Worm (Caenorhabditis elegans) whole organism, young adult: ENCODE data around the gene nsph-3.2.

Experiments
- F23B12.7 ChIP-seq: sonication (generic microtip); optimal IDR thresholded peaks from 2 replicates; lab custom pipeline; 2017; ENCODE audit warnings: missing genetic modification characterization, mild to moderate bottlenecking, missing compliant biosample characterization, antibody characterized with exemption, moderate library complexity; ENCODE audit not compliant: insufficient read depth
- Y53F4B.3 ChIP-seq: fragments of 200-800 bp; sonication (Bioruptor generic); IDR thresholded peaks from 2 replicates; pipeline ENCODE4 v1.3.6; 2022; ENCODE audit warnings: missing genetic modification reagents, missing genetic modification characterization, missing compliant biosample characterization
- egrh-3 ChIP-seq: fragments of 200-800 bp; sonication (Bioruptor generic); IDR thresholded peaks from 2 replicates; pipeline ENCODE4 v1.3.6; 2022; ENCODE audit warnings: missing genetic modification reagents, missing genetic modification characterization, missing compliant biosample characterization
- snpc-4 ChIP-seq, 5 experiments: fragments of 150-350 bp in 1 of 5; sonication (generic microtip) in 4 of 5; optimal IDR thresholded peaks; 2 replicates each; lab custom pipeline; 2014 to 2018; ENCODE audit warnings: missing genetic modification characterization in 5 of 5, missing biosample characterization in 3 of 5, antibody characterized with exemption in 2 of 5, mild to moderate bottlenecking in 2 of 5, missing compliant biosample characterization in 2 of 5, missing genotype in 2 of 5, moderate library complexity in 2 of 5, missing genetic modification reagents in 1 of 5
- ztf-25 ChIP-seq: fragments of 200-800 bp; sonication (Bioruptor generic); IDR thresholded peaks from 2 replicates; pipeline ENCODE4 v1.3.6; 2022; ENCODE audit warnings: missing genetic modification reagents, missing genetic modification characterization, missing compliant biosample characterization
- ztf-3 ChIP-seq: fragments of 200-800 bp; sonication (Bioruptor generic); optimal IDR thresholded peaks from 2 replicates; lab custom pipeline; 2018; ENCODE audit warnings: mild to moderate bottlenecking, missing genetic modification characterization, missing compliant biosample characterization

DNA sequence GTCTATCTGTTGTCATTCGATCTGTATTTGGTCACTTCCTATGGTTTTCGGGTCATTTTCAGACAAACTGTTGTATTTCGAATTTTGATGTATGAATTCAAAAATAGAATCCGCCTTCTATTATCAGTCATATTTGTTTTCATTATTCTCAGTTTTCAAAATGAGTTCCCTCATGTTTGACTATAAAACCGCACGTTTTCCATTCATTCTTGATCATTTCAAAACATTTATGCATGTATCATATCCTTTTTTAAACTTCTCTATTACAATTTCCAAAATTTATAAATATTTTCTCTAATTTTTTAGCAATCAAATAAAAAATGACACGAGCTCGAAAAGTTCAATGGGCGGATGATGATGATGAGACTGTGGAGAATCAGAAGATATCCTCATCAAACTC is 25.1 kb downstream of the nsph-3.2 start, which contains the start of gene K08F4.12:
- TF ChIP-seq egrh-3 (GFP tag; lab: Robert Waterston, UW): no peak
- TF ChIP-seq Y53F4B.3 (GFP tag; lab: Robert Waterston, UW): no peak
- TF ChIP-seq F23B12.7: no peak
- TF ChIP-seq ztf-3: no peak
- TF ChIP-seq snpc-4 (GFP tag; optimal IDR thresholded peaks at IDR 0.05; lab: Kevin White, UChicago): no peak
- no peak for TF ChIP-seq snpc-4 (tag; optimal IDR thresholded peaks at IDR 0.05; lab: Kevin White, UChicago)
- TF ChIP-seq ztf-25 (GFP tag; lab: Robert Waterston, UW): no peak
